Worm (Caenorhabditis elegans) whole organism, mixed stage, embryonic: ENCODE results near the gene K06H7.2.

Experiments
- blmp-1 ChIP-seq: fragments of 150-350 bp; optimal IDR thresholded peaks from 2 replicates; lab custom pipeline; 2014; ENCODE audit warnings: missing biosample characterization, missing genetic modification characterization
- ces-1 ChIP-seq: fragments of 150-350 bp; optimal IDR thresholded peaks from 2 replicates; lab custom pipeline; 2014; ENCODE audit warnings: missing biosample characterization, missing genetic modification reagents, missing genetic modification characterization
- mab-5 ChIP-seq: fragments of 150-350 bp; optimal IDR thresholded peaks from 2 replicates; lab custom pipeline; 2014; ENCODE audit warnings: missing biosample characterization, missing genetic modification characterization
- nhr-12 ChIP-seq: fragments of 150-350 bp; optimal IDR thresholded peaks from 2 replicates; lab custom pipeline; 2014; ENCODE audit warnings: missing biosample characterization, missing genetic modification characterization
- nhr-237 ChIP-seq: fragments of 150-350 bp; optimal IDR thresholded peaks from 2 replicates; lab custom pipeline; 2014; ENCODE audit warnings: missing biosample characterization, missing genetic modification characterization
- unc-39 ChIP-seq: fragments of 150-350 bp; optimal IDR thresholded peaks from 2 replicates; lab custom pipeline; 2014; ENCODE audit warnings: missing biosample characterization, missing genetic modification characterization
- unc-62 ChIP-seq: fragments of 150-350 bp; optimal IDR thresholded peaks from 2 replicates; lab custom pipeline; 2014; ENCODE audit warnings: missing biosample characterization, missing genetic modification reagents, missing genetic modification characterization

DNA sequence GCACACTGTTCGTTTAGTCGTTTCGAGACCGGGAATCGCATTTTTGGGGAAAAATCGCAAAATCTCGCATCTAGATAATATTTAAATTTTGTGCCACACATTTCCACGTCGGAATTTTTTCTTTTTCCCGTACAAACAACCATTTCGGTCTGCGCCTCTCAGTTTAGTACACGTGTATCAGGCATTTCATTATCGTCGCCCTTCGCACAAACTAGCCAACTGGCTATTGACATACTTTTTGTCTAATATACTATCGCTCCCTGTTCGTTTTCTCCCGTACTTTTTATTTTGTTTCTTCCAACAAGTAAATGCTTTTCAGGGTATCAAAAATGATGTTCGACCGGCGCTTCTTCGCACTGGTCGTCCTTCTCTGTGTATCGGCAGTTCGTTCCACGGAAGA, 40.0 kb downstream of the K06H7.2 start, which contains the start of gene C14B9.2:
- TF ChIP-seq ces-1 (GFP tag; lab: Kevin White, UChicago) (no peak), unc-39 (tag; lab: Kevin White, UChicago) (no peak), mab-5 (tag; lab: Kevin White, UChicago) (no peak), unc-62 (no peak), nhr-237 (tag; lab: Kevin White, UChicago) (no peak), blmp-1 (tag; lab: Kevin White, UChicago) (no peak), nhr-12 (no peak)
